Fruit fly (Drosophila melanogaster) whole organism, embryonic: Measurements from ENCODE around the gene CstF50.
A peak's percentile ranks its signal among the peaks of the same experiment; 100 is the strongest.

Experiments used
- Ada2b ChIP-seq: fragments of 200-800 bp; sonication (Bioruptor generic); IDR thresholded peaks from 2 replicates; pipeline ENCODE4 v1.3.6; 2022; ENCODE audit warnings: missing biosample characterization, missing genetic modification characterization
- Antp ChIP-seq: fragments of 200-800 bp; sonication (Bioruptor generic); optimal IDR thresholded peaks from 3 replicates; lab custom pipeline; 2016; ENCODE audit warnings: missing biosample characterization, missing genetic modification characterization
- Atf6 ChIP-seq: fragments of 200-800 bp; sonication (Bioruptor generic); IDR thresholded peaks from 2 replicates; pipeline ENCODE4 v1.3.6; 2022; ENCODE audit warnings: missing biosample characterization, missing genetic modification characterization
- CG11695 ChIP-seq: fragments of 200-800 bp; sonication (Bioruptor generic); IDR thresholded peaks from 3 replicates; pipeline ENCODE4 v1.3.6; 2022; ENCODE audit warnings: missing biosample characterization, missing genetic modification characterization
- CG12769 ChIP-seq: fragments of 200-800 bp; sonication (Bioruptor generic); optimal IDR thresholded peaks from 2 replicates; lab custom pipeline; 2019; ENCODE audit warnings: missing biosample characterization, mild to moderate bottlenecking, missing genetic modification characterization, moderate library complexity
- CG13296 ChIP-seq: fragments of 200-800 bp; sonication (Bioruptor generic); optimal IDR thresholded peaks from 3 replicates; lab custom pipeline; 2018; ENCODE audit warnings: missing biosample characterization, mild to moderate bottlenecking, missing genetic modification characterization
- CG15269 ChIP-seq: fragments of 200-800 bp; sonication (Bioruptor generic); optimal IDR thresholded peaks from 2 replicates; lab custom pipeline; 2018; ENCODE audit warnings: missing biosample characterization, mild to moderate bottlenecking, missing genetic modification characterization, moderate library complexity
- CG1602 ChIP-seq: fragments of 200-800 bp; sonication (Bioruptor generic); optimal IDR thresholded peaks from 3 replicates; lab custom pipeline; 2016; ENCODE audit warnings: missing biosample characterization, missing genetic modification characterization
- CG16813 ChIP-seq: fragments of 200-800 bp; sonication (Bioruptor generic); IDR thresholded peaks from 3 replicates; pipeline ENCODE4 v1.3.6; 2022; ENCODE audit warnings: missing biosample characterization, missing genetic modification characterization; ENCODE audit not compliant: partially characterized antibody
- CG17361 ChIP-seq: fragments of 200-800 bp; sonication (Bioruptor generic); IDR thresholded peaks from 3 replicates; pipeline ENCODE4 v1.3.6; 2022; ENCODE audit warnings: missing biosample characterization, missing genetic modification characterization
- CG17912 ChIP-seq: fragments of 200-800 bp; sonication (Bioruptor generic); optimal IDR thresholded peaks from 2 replicates; lab custom pipeline; 2018; ENCODE audit warnings: missing biosample characterization, mild to moderate bottlenecking, missing genetic modification characterization
- CG18619 ChIP-seq: fragments of 200-800 bp; sonication (Bioruptor generic); optimal IDR thresholded peaks from 3 replicates; lab custom pipeline; 2017; ENCODE audit warnings: missing biosample characterization, mild to moderate bottlenecking, missing genetic modification characterization
- CG2129 ChIP-seq: fragments of 200-800 bp; sonication (Bioruptor generic); IDR thresholded peaks from 2 replicates; pipeline ENCODE4 v1.3.6; 2022; ENCODE audit warnings: missing biosample characterization, missing genetic modification characterization; ENCODE audit not compliant: partially characterized antibody
- CG34376 ChIP-seq: fragments of 200-800 bp; sonication (Bioruptor generic); optimal IDR thresholded peaks from 2 replicates; lab custom pipeline; 2018; ENCODE audit warnings: missing biosample characterization, mild to moderate bottlenecking, missing genetic modification characterization
- CG34422 ChIP-seq: fragments of 200-800 bp; sonication (Bioruptor generic); IDR thresholded peaks from 3 replicates; pipeline ENCODE4 v1.3.6; 2022; ENCODE audit warnings: missing biosample characterization, missing genetic modification characterization
- CG43689 ChIP-seq: fragments of 200-800 bp; sonication (Bioruptor generic); IDR thresholded peaks from 2 replicates; pipeline ENCODE4 v1.3.6; 2022; ENCODE audit warnings: missing biosample characterization, missing genetic modification characterization
- CG4617 ChIP-seq: fragments of 200-800 bp; sonication (Bioruptor generic); optimal IDR thresholded peaks from 3 replicates; lab custom pipeline; 2016; ENCODE audit warnings: missing biosample characterization, missing genetic modification characterization, borderline replicate concordance
- CG5245 ChIP-seq: fragments of 200-800 bp; sonication (Bioruptor generic); optimal IDR thresholded peaks from 3 replicates; lab custom pipeline; 2016; ENCODE audit warnings: missing biosample characterization, missing genetic modification characterization
- CG5953 ChIP-seq: fragments of 200-800 bp; sonication (Bioruptor generic); IDR thresholded peaks from 2 replicates; pipeline ENCODE4 v1.3.6; 2022; ENCODE audit warnings: missing biosample characterization, missing genetic modification characterization
- CG6272 ChIP-seq: fragments of 200-800 bp; sonication (Bioruptor generic); IDR thresholded peaks from 2 replicates; pipeline ENCODE4 v1.3.6; 2022; ENCODE audit warnings: missing biosample characterization, missing genetic modification characterization
- CG6654 ChIP-seq: fragments of 200-800 bp; sonication (Bioruptor generic); optimal IDR thresholded peaks from 2 replicates; lab custom pipeline; 2017; ENCODE audit warnings: missing biosample characterization, mild to moderate bottlenecking, missing genetic modification characterization
- CG6689 ChIP-seq: fragments of 200-800 bp; sonication (Bioruptor generic); IDR thresholded peaks from 2 replicates; pipeline ENCODE4 v1.3.6; 2022; ENCODE audit warnings: missing biosample characterization, missing genetic modification characterization
- CG8281 ChIP-seq: fragments of 200-800 bp; sonication (Bioruptor generic); optimal IDR thresholded peaks from 2 replicates; lab custom pipeline; 2018; ENCODE audit warnings: missing biosample characterization, mild to moderate bottlenecking, missing genetic modification characterization, moderate library complexity
- CG9609 ChIP-seq: fragments of 200-800 bp; sonication (Bioruptor generic); optimal IDR thresholded peaks from 3 replicates; lab custom pipeline; 2016; ENCODE audit warnings: missing biosample characterization, missing genetic modification characterization
- Chrac-16 ChIP-seq: fragments of 200-800 bp; sonication (Bioruptor generic); optimal IDR thresholded peaks from 3 replicates; lab custom pipeline; 2016; ENCODE audit warnings: missing biosample characterization, missing genetic modification characterization
- Elba2 ChIP-seq: fragments of 200-800 bp; sonication (Bioruptor generic); optimal IDR thresholded peaks from 3 replicates; lab custom pipeline; 2016; ENCODE audit warnings: missing biosample characterization, missing genetic modification characterization
- HHEX ChIP-seq: fragments of 200-800 bp; sonication (Bioruptor generic); optimal IDR thresholded peaks from 3 replicates; lab custom pipeline; 2017; ENCODE audit warnings: missing biosample characterization, mild to moderate bottlenecking, missing genetic modification characterization, missing genetic modification reagents
- Hey ChIP-seq: fragments of 200-800 bp; sonication (Bioruptor generic); optimal IDR thresholded peaks from 3 replicates; lab custom pipeline; 2018; ENCODE audit warnings: missing biosample characterization, mild to moderate bottlenecking, missing genetic modification characterization
- Hmx ChIP-seq: fragments of 200-800 bp; sonication (Bioruptor generic); optimal IDR thresholded peaks from 2 replicates; lab custom pipeline; 2016; ENCODE audit warnings: missing biosample characterization, missing genetic modification characterization
- Med ChIP-seq: fragments of 200-800 bp; sonication (Bioruptor generic); peaks from one replicate; lab custom pipeline; 2016; ENCODE audit warnings: missing biosample characterization, missing genetic modification characterization, mild to moderate bottlenecking, inconsistent platforms, moderate library complexity
- NC2α ChIP-seq: fragments of 200-800 bp; sonication (Bioruptor generic); optimal IDR thresholded peaks from 2 replicates; lab custom pipeline; 2016; ENCODE audit warnings: missing biosample characterization, missing genetic modification characterization
- NFAT ChIP-seq: fragments of 200-800 bp; sonication (Bioruptor generic); IDR thresholded peaks from 2 replicates; pipeline ENCODE4 v1.3.6; 2022; ENCODE audit warnings: missing biosample characterization, missing genetic modification characterization
- Xbp1 ChIP-seq: fragments of 200-800 bp; sonication (Bioruptor generic); optimal IDR thresholded peaks from 3 replicates; lab custom pipeline; 2016; ENCODE audit warnings: missing biosample characterization, mild to moderate bottlenecking, missing genetic modification characterization
- YL-1 ChIP-seq: fragments of 200-800 bp; sonication (Bioruptor generic); optimal IDR thresholded peaks from 3 replicates; lab custom pipeline; 2017; ENCODE audit warnings: missing biosample characterization, mild to moderate bottlenecking, missing genetic modification characterization
- ash1 ChIP-seq: fragments of 200-800 bp; sonication (Bioruptor generic); optimal IDR thresholded peaks from 2 replicates; lab custom pipeline; 2018; ENCODE audit warnings: missing biosample characterization, mild to moderate bottlenecking, missing genetic modification characterization
- cas ChIP-seq: fragments of 200-800 bp; sonication (Bioruptor generic); IDR thresholded peaks from 2 replicates; pipeline ENCODE4 v1.3.6; 2022; ENCODE audit warnings: missing biosample characterization, missing genetic modification characterization
- croc ChIP-seq: fragments of 200-800 bp; sonication (Bioruptor generic); conservative IDR thresholded peaks from 3 replicates; pipeline ENCODE4 v1.3.6; 2022; ENCODE audit warnings: missing biosample characterization, missing genetic modification characterization
- dati ChIP-seq: fragments of 200-800 bp; sonication (Bioruptor generic); IDR thresholded peaks from 2 replicates; pipeline ENCODE4 v1.3.6; 2022; ENCODE audit warnings: missing biosample characterization, missing genetic modification characterization
- ewg ChIP-seq: fragments of 200-800 bp; sonication (Bioruptor generic); optimal IDR thresholded peaks from 3 replicates; lab custom pipeline; 2017; ENCODE audit warnings: mild to moderate bottlenecking, missing biosample characterization, missing genetic modification reagents, missing genetic modification characterization
- gro ChIP-seq: fragments of 200-800 bp; sonication (Bioruptor generic); optimal IDR thresholded peaks from 2 replicates; lab custom pipeline; 2016; ENCODE audit warnings: missing biosample characterization, missing genetic modification characterization
- her ChIP-seq: fragments of 200-800 bp; sonication (Bioruptor generic); optimal IDR thresholded peaks from 2 replicates; lab custom pipeline; 2016; ENCODE audit warnings: missing biosample characterization, missing genetic modification characterization
- lab ChIP-seq: fragments of 200-800 bp; sonication (Bioruptor generic); optimal IDR thresholded peaks from 3 replicates; lab custom pipeline; 2017; ENCODE audit warnings: missing biosample characterization, missing genetic modification characterization, mild to moderate bottlenecking, moderate library complexity, missing genetic modification reagents
- nerfin-1 ChIP-seq: fragments of 200-800 bp; sonication (Bioruptor generic); optimal IDR thresholded peaks from 3 replicates; lab custom pipeline; 2019; ENCODE audit warnings: missing biosample characterization, mild to moderate bottlenecking, missing genetic modification characterization, moderate library complexity
- otp ChIP-seq: fragments of 200-800 bp; sonication (Bioruptor generic); IDR thresholded peaks from 3 replicates; pipeline ENCODE4, ENCODE4 v1.3.6; 2022; ENCODE audit warnings: missing biosample characterization, missing genetic modification characterization
- pum ChIP-seq: fragments of 200-800 bp; sonication (Bioruptor generic); optimal IDR thresholded peaks from 2 replicates; lab custom pipeline; 2016; ENCODE audit warnings: missing biosample characterization, missing genetic modification characterization
- sens-2 ChIP-seq: fragments of 200-800 bp; sonication (Bioruptor generic); IDR thresholded peaks from 2 replicates; pipeline ENCODE4 v1.3.6; 2022; ENCODE audit warnings: missing biosample characterization, missing genetic modification characterization
- slp2 ChIP-seq: fragments of 200-800 bp; sonication (Bioruptor generic); optimal IDR thresholded peaks from 2 replicates; lab custom pipeline; 2016; ENCODE audit warnings: missing biosample characterization, missing genetic modification characterization
- sqz ChIP-seq: fragments of 200-800 bp; sonication (Bioruptor generic); optimal IDR thresholded peaks from 3 replicates; lab custom pipeline; 2018; ENCODE audit warnings: missing biosample characterization, mild to moderate bottlenecking, missing genetic modification characterization
- tio ChIP-seq: fragments of 200-800 bp; sonication (Bioruptor generic); optimal IDR thresholded peaks from 2 replicates; lab custom pipeline; 2017; ENCODE audit warnings: missing biosample characterization, missing genetic modification characterization, inconsistent platforms
- tna ChIP-seq: fragments of 200-800 bp; sonication (Bioruptor generic); IDR thresholded peaks from 2 replicates; pipeline ENCODE4 v1.3.6; 2022; ENCODE audit warnings: missing biosample characterization, missing genetic modification characterization; ENCODE audit not compliant: partially characterized antibody
- toy ChIP-seq: fragments of 200-800 bp; sonication (Bioruptor generic); IDR thresholded peaks from 2 replicates; pipeline ENCODE4 v1.3.6; 2022; ENCODE audit warnings: missing biosample characterization, missing genetic modification characterization
- trem ChIP-seq: fragments of 200-800 bp; optimal IDR thresholded peaks from 3 replicates; lab custom pipeline; 2019; ENCODE audit warnings: missing biosample characterization, mild to moderate bottlenecking, missing genetic modification characterization, moderate library complexity

CstF50 gene

dm6 chr3R:31721958-31722357 lies 14.8 kb downstream of the CstF50 start (continued):
- TF ChIP-seq ash1 (GFP tag; lab: Kevin White, UChicago), result no peak
- no peak; the same call in 1 of the 2 replicates for TF ChIP-seq sens-2 (GFP tag; lab: Robert Waterston, UW)
- no peak for TF ChIP-seq toy (GFP tag; lab: Robert Waterston, UW)
- TF ChIP-seq trem (tag; lab: Kevin White, UChicago), result no peak
- peak; percentile 83 for TF ChIP-seq Med (GFP tag; lab: Kevin White, UChicago)
- TF ChIP-seq cas, result no peak
- TF ChIP-seq CG6689 (GFP tag; lab: Robert Waterston, UW), result no peak
- TF ChIP-seq CG17912 (GFP tag; lab: Kevin White, UChicago), result no peak
- no peak for TF ChIP-seq CG5245
- no peak for TF ChIP-seq CG1602 (GFP tag; lab: Kevin White, UChicago)
- no peak for TF ChIP-seq NC2α (GFP tag; lab: Kevin White, UChicago)
- TF ChIP-seq ewg (GFP tag; lab: Kevin White, UChicago), result no peak
- no peak for TF ChIP-seq CG4617 (GFP tag; lab: Kevin White, UChicago)
- TF ChIP-seq CG16813 (GFP tag; lab: Robert Waterston, UW), result no peak
- TF ChIP-seq Xbp1 (GFP tag; lab: Kevin White, UChicago), result no peak
- no peak for TF ChIP-seq CG17361
- no peak for TF ChIP-seq CG2129
- peak; percentile 63 for TF ChIP-seq sqz (GFP tag; lab: Kevin White, UChicago)
- no peak for TF ChIP-seq Elba2
- no peak for TF ChIP-seq CG6654 (GFP tag; lab: Kevin White, UChicago)
- no peak for TF ChIP-seq CG6272 (GFP tag; lab: Robert Waterston, UW)
- no peak for TF ChIP-seq nerfin-1 (tag; lab: Kevin White, UChicago)
- TF ChIP-seq CG18619 (GFP tag; lab: Kevin White, UChicago), result no peak
- TF ChIP-seq CG34376 (GFP tag; lab: Kevin White, UChicago), result no peak
- TF ChIP-seq CG13296 (GFP tag; lab: Kevin White, UChicago), result peak; percentile 10
- TF ChIP-seq her (GFP tag; lab: Kevin White, UChicago), result no peak
- no peak for TF ChIP-seq tna
- no peak for TF ChIP-seq HHEX
- no peak for TF ChIP-seq pum
- no peak for TF ChIP-seq tio (GFP tag; lab: Kevin White, UChicago)
- TF ChIP-seq Chrac-16 (GFP tag; lab: Kevin White, UChicago), result no peak
- no peak for TF ChIP-seq croc
- TF ChIP-seq Antp (GFP tag; lab: Kevin White, UChicago), result no peak
- TF ChIP-seq YL-1, result no peak
- no peak for TF ChIP-seq Hey (tag; lab: Kevin White, UChicago)
- peak; percentile 13 for TF ChIP-seq CG15269 (tag; lab: Kevin White, UChicago)
- TF ChIP-seq otp (GFP tag; lab: Robert Waterston, UW), result no peak
- TF ChIP-seq CG12769 (tag; lab: Kevin White, UChicago), result peak; percentile 82
- no peak for TF ChIP-seq Atf6 (GFP tag; lab: Robert Waterston, UW)
- TF ChIP-seq CG11695 (GFP tag; lab: Robert Waterston, UW), result 0 out of 3 replicates have a peak, but pooled peaks have one; percentile 29
- TF ChIP-seq CG43689, result no peak
- no peak for TF ChIP-seq dati
- no peak for TF ChIP-seq NFAT
- TF ChIP-seq CG9609 (GFP tag; lab: Kevin White, UChicago), result no peak
- no peak for TF ChIP-seq CG34422
- no peak for TF ChIP-seq CG5953 (GFP tag; lab: Robert Waterston, UW)
- no peak for TF ChIP-seq gro (GFP tag; lab: Kevin White, UChicago)
- TF ChIP-seq slp2, result no peak
- no peak for TF ChIP-seq CG8281 (tag; lab: Kevin White, UChicago)
- no peak for TF ChIP-seq Ada2b (GFP tag; lab: Robert Waterston, UW)
- TF ChIP-seq lab (GFP tag; lab: Kevin White, UChicago), result peak; percentile 64
- no peak for TF ChIP-seq Hmx (GFP tag; lab: Kevin White, UChicago)
